Worm (Caenorhabditis elegans): ENCODE data around the gene best-5.

best-5 gene

DNA sequence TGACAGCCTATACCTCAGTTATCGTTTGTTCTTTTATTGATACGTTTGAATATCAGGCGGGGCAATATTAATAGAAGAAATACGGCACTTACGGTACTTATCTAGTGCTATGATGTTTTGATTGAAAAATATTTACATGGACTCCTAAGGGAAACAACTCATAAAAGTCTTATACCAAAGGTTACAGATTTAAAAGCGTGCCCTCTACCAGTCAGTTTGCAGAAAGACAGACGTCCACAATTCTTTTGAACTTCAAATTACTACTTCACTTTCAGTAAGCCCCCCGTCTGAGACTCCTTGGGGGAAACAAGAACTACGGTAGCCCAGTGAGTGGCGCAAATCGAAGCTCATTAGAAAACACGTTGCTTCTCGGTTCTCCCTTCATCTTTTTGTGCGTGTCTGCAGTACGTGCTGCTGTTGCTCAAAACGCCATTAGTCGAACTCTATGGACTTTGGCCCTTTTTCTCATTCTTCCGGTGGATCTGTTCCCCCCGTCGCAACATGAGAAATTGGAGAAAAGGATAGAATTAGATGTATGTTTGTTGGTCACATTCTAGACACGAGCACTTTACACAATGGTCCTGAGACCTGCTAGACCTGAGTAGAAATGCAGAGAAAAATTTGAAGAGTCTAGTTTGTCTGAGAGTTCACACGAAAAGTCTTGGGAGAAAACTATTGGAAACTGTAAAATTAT is 27.6 kb downstream of the best-5 start:
- TF ChIP-seq him-1 (tag; optimal IDR thresholded peaks at IDR 0.05) (no peak), dao-5 (tag; optimal IDR thresholded peaks at IDR 0.05) (no peak), W03F9.2 (tag; optimal IDR thresholded peaks at IDR 0.05) (no peak)

- no peak for TF ChIP-seq him-1 (tag; optimal IDR thresholded peaks at IDR 0.05)
- no peak for TF ChIP-seq W03F9.2 (tag; optimal IDR thresholded peaks at IDR 0.05)
- TF ChIP-seq dao-5 (tag; optimal IDR thresholded peaks at IDR 0.05) = no peak
These were observed 28.9 kb downstream of the best-5 start for ce11 chrIII:9661119-9661518.

ce11 chrIII:9658569-9658968 is 31.5 kb downstream of the best-5 start:
- no peak for TF ChIP-seq him-1 (tag; optimal IDR thresholded peaks at IDR 0.05)
- no peak for TF ChIP-seq dao-5 (tag; optimal IDR thresholded peaks at IDR 0.05)
- TF ChIP-seq W03F9.2 (tag; optimal IDR thresholded peaks at IDR 0.05) = no peak

DNA sequence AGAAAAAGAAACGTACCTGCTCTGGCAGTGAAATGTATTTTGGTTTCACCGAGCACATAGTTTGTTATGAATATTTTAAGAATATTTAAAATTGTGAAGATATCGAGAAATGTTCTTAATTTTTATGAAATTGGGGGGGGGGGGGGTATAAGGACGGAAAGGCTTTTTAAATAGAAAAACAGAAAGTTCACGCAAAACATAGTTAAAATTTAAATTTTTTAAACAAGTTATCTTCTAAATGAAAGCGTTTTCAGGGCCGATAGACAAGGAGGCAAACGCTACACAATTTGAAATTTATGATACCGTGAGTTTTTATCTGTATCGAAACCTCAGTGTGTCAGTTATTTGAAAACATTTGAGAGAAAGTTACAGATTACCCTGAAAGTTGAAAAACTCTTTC is 34.3 kb downstream of the best-5 start, which contains the start of gene C15H7.4:
Gene C15H7.4 (minus strand): TSS at position 101 of the 400 bp plus-strand sequence.
- TF ChIP-seq dao-5 (tag; optimal IDR thresholded peaks at IDR 0.05) (no peak), W03F9.2 (tag; optimal IDR thresholded peaks at IDR 0.05) (no peak), him-1 (tag; optimal IDR thresholded peaks at IDR 0.05) (no peak)

DNA sequence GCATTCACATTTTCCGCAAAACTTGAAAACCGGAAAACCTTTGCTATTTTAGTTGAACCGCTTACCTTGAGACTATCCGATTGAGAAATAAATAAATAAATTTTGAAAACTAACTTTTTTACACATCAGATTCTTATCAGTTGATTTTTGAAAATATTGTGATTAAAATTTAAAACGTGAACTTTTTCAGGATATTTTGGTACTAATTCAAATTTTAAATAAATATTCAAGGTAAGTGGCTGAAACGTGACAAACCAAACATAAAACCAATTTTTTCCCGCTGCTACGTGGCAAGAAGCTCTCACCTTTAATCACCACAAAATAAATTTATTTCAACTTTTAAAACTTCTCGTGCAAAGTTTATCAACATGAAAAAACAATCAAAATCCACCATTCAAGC is 38.2 kb downstream of the best-5 start, which contains the start of gene C15H7.3:
Gene C15H7.3 (minus strand): TSS at position 101 of the 400 bp plus-strand sequence.
- TF ChIP-seq him-1 (tag; optimal IDR thresholded peaks at IDR 0.05) (no peak), dao-5 (tag; optimal IDR thresholded peaks at IDR 0.05) (no peak), W03F9.2 (tag; optimal IDR thresholded peaks at IDR 0.05) (no peak)

DNA sequence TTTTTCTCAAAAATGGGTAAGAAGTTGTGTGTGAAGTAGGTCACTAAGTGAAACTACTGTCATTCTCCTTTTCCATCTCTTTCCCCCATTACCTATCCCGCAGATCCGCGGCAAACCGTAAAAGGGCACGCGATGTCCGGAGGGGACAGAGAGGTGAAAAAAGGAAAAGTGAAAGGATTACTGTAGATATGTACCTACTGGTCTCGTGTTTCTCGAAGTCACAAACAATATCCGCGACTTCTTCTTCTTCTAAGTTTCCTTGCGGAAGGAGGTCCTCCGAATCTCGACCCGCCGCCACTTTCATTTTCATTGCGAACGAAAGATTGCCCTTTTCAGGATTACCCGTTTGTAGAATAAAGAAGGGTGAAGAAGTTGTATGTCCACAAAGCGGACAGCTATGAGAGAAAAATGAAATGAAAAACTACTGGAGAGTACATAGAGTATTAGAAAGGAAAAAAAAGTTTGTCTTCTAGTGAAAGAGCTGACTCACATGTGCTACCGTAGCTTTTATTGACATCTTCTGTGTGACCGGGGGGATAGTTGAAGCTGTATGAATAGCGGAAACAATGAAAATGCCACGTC is 43.5 kb downstream of the best-5 start:
- TF ChIP-seq W03F9.2 (tag; optimal IDR thresholded peaks at IDR 0.05) (no peak), him-1 (tag; optimal IDR thresholded peaks at IDR 0.05) (no peak), dao-5 (tag; optimal IDR thresholded peaks at IDR 0.05) (no peak)

- TF ChIP-seq dao-5 (tag; optimal IDR thresholded peaks at IDR 0.05) (no peak), him-1 (tag; optimal IDR thresholded peaks at IDR 0.05) (no peak), W03F9.2 (tag; optimal IDR thresholded peaks at IDR 0.05) (no peak)
These were observed 45.0 kb downstream of the best-5 start for ce11 chrIII:9645099-9645498.

DNA sequence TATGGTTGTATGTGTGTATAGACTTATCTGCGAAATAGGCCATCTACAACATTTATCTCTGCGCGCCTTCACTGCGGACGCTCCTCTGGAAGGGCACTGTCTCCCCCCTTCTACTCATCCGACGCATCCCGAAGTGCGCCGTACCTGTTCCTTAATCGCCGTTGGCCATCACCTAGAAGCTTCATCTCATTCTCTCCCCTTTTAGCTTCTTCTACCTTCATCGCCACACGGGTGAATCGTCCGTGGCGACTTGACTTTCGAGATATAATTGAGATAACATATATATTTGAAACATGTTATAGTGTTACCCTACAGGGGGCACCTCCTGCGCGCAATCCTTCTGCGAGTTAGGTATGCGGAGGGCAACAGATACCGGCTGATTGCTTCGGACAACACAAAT is 47.9 kb downstream of the best-5 start:
- TF ChIP-seq W03F9.2 (tag; optimal IDR thresholded peaks at IDR 0.05) (no peak), dao-5 (tag; optimal IDR thresholded peaks at IDR 0.05) (no peak), him-1 (tag; optimal IDR thresholded peaks at IDR 0.05) (no peak)

- TF ChIP-seq dao-5 (tag; optimal IDR thresholded peaks at IDR 0.05) (no peak), W03F9.2 (tag; optimal IDR thresholded peaks at IDR 0.05) (no peak), him-1 (tag; optimal IDR thresholded peaks at IDR 0.05) (no peak)
These were observed 50.6 kb downstream of the best-5 start for ce11 chrIII:9639281-9640050.

- TF ChIP-seq W03F9.2 (tag; optimal IDR thresholded peaks at IDR 0.05) (no peak), him-1 (tag; optimal IDR thresholded peaks at IDR 0.05) (no peak), dao-5 (tag; optimal IDR thresholded peaks at IDR 0.05) (no peak)
These were observed 51.8 kb downstream of the best-5 start for ce11 chrIII:9638159-9638754.

ce11 chrIII:9637016-9637415 is 53.0 kb downstream of the best-5 start, which contains the start of gene gei-13:
Gene gei-13, minus strand, starts transcription at chrIII:9637116.
- TF ChIP-seq W03F9.2 (tag; optimal IDR thresholded peaks at IDR 0.05) = no peak
- TF ChIP-seq dao-5 (tag; optimal IDR thresholded peaks at IDR 0.05) = no peak
- TF ChIP-seq him-1 (tag; optimal IDR thresholded peaks at IDR 0.05) = no peak
